Worm (Caenorhabditis elegans) whole organism, L2 larva: Measurements from ENCODE around the gene rfp-1.
A peak's percentile ranks its signal among the peaks of the same experiment; 100 is the strongest.

Source experiments
- C34F6.9 ChIP-seq: fragments of 150-350 bp; optimal IDR thresholded peaks from 2 replicates; lab custom pipeline; 2014; ENCODE audit warnings: missing biosample characterization, missing genetic modification characterization
- F13H6.1 ChIP-seq: sonication (generic microtip); optimal IDR thresholded peaks from 2 replicates; lab custom pipeline; 2016; ENCODE audit warnings: missing genetic modification characterization, missing compliant biosample characterization
- R02D3.7 ChIP-seq: fragments of 150-350 bp; optimal IDR thresholded peaks from 2 replicates; lab custom pipeline; 2014; ENCODE audit warnings: missing biosample characterization, missing genetic modification characterization
- ZK546.5 ChIP-seq: sonication (generic microtip); optimal IDR thresholded peaks from 2 replicates; lab custom pipeline; 2017; ENCODE audit warnings: missing biosample characterization, missing genetic modification characterization
- alr-1 ChIP-seq: fragments of 150-350 bp; optimal IDR thresholded peaks from 2 replicates; lab custom pipeline; 2014; ENCODE audit warnings: missing biosample characterization, missing genetic modification characterization
- ama-1 ChIP-seq: fragments of 150-350 bp; optimal IDR thresholded peaks from 2 replicates; lab custom pipeline; 2018; ENCODE audit warnings: inconsistent platforms
- blmp-1 ChIP-seq: sonication (generic microtip); optimal IDR thresholded peaks from 2 replicates; lab custom pipeline; 2017; ENCODE audit warnings: missing genetic modification characterization, mild to moderate bottlenecking, missing compliant biosample characterization, antibody characterized with exemption, moderate library complexity; ENCODE audit not compliant: insufficient read depth
- ceh-16 ChIP-seq: fragments of 150-350 bp; optimal IDR thresholded peaks from 2 replicates; lab custom pipeline; 2014; ENCODE audit warnings: missing biosample characterization, missing genetic modification characterization
- ceh-82 ChIP-seq: fragments of 150-350 bp; optimal IDR thresholded peaks from 2 replicates; lab custom pipeline; 2014; ENCODE audit warnings: missing biosample characterization, missing genetic modification characterization
- crh-2 ChIP-seq: sonication (generic microtip); optimal IDR thresholded peaks from 2 replicates; lab custom pipeline; 2017; ENCODE audit warnings: missing biosample characterization, missing genetic modification characterization
- dmd-4 ChIP-seq: sonication (generic microtip); optimal IDR thresholded peaks from 2 replicates; lab custom pipeline; 2017; ENCODE audit warnings: missing biosample characterization, missing genetic modification characterization
- egl-27 ChIP-seq: sonication (generic microtip); optimal IDR thresholded peaks from 3 replicates; lab custom pipeline; 2017; ENCODE audit warnings: missing biosample characterization, missing genetic modification reagents, missing genetic modification characterization
- elt-1 ChIP-seq: fragments of 150-350 bp; optimal IDR thresholded peaks from 2 replicates; lab custom pipeline; 2014; ENCODE audit warnings: missing biosample characterization, missing genetic modification characterization
- elt-3 ChIP-seq: sonication (generic microtip); optimal IDR thresholded peaks from 2 replicates; lab custom pipeline; 2017; ENCODE audit warnings: missing biosample characterization, missing genetic modification characterization
- gmeb-1 ChIP-seq: fragments of 150-350 bp; optimal IDR thresholded peaks from 2 replicates; lab custom pipeline; 2014; ENCODE audit warnings: missing biosample characterization, missing genetic modification characterization
- lin-11 ChIP-seq: fragments of 150-350 bp; sonication (generic microtip); optimal IDR thresholded peaks from 2 replicates; lab custom pipeline; 2014; ENCODE audit warnings: missing biosample characterization, missing genetic modification characterization, inconsistent platforms, mixed read lengths
- lin-13 ChIP-seq: fragments of 150-350 bp; optimal IDR thresholded peaks from 2 replicates; lab custom pipeline; 2014; ENCODE audit warnings: missing biosample characterization, missing genetic modification reagents, missing genetic modification characterization
- lin-39 ChIP-seq: fragments of 150-350 bp; optimal IDR thresholded peaks from 2 replicates; lab custom pipeline; 2014; ENCODE audit warnings: missing biosample characterization, missing genetic modification reagents, missing genetic modification characterization
- lsy-2 ChIP-seq, 2 experiments: fragments of 150-350 bp in 1 of 2; sonication (generic microtip) in 1 of 2; optimal IDR thresholded peaks; 2 replicates each; lab custom pipeline; 2014 to 2017; ENCODE audit warnings: missing biosample characterization in 2 of 2, missing genetic modification characterization in 2 of 2
- mab-5 ChIP-seq: fragments of 150-350 bp; optimal IDR thresholded peaks from 2 replicates; lab custom pipeline; 2014; ENCODE audit warnings: missing biosample characterization, missing genetic modification characterization
- mbf-1 ChIP-seq: sonication (generic microtip); optimal IDR thresholded peaks from 2 replicates; lab custom pipeline; 2017; ENCODE audit warnings: missing biosample characterization, missing genetic modification characterization
- nhr-10 ChIP-seq: sonication (generic microtip); optimal IDR thresholded peaks from 2 replicates; lab custom pipeline; 2017; ENCODE audit warnings: missing biosample characterization, missing genetic modification characterization
- nhr-11 ChIP-seq: fragments of 150-350 bp; optimal IDR thresholded peaks from 2 replicates; lab custom pipeline; 2014; ENCODE audit warnings: missing biosample characterization, missing genetic modification characterization
- nhr-12 ChIP-seq: fragments of 150-350 bp; optimal IDR thresholded peaks from 2 replicates; lab custom pipeline; 2014; ENCODE audit warnings: missing biosample characterization, missing genetic modification characterization
- nhr-21 ChIP-seq: fragments of 150-350 bp; optimal IDR thresholded peaks from 2 replicates; lab custom pipeline; 2014; ENCODE audit warnings: missing biosample characterization, missing genetic modification characterization
- nhr-23 ChIP-seq: fragments of 150-350 bp; optimal IDR thresholded peaks from 2 replicates; lab custom pipeline; 2014; ENCODE audit warnings: missing biosample characterization, missing genetic modification reagents, missing genetic modification characterization
- nhr-237 ChIP-seq: fragments of 150-350 bp; optimal IDR thresholded peaks from 2 replicates; lab custom pipeline; 2014; ENCODE audit warnings: missing biosample characterization, missing genetic modification characterization
- nhr-25 ChIP-seq: fragments of 150-350 bp; sonication (generic microtip); optimal IDR thresholded peaks from 3 replicates; lab custom pipeline; 2014; ENCODE audit warnings: missing biosample characterization, missing genetic modification characterization
- nhr-77 ChIP-seq: fragments of 150-350 bp; optimal IDR thresholded peaks from 2 replicates; lab custom pipeline; 2014; ENCODE audit warnings: missing biosample characterization, missing genetic modification characterization
- peb-1 ChIP-seq: fragments of 150-350 bp; optimal IDR thresholded peaks from 2 replicates; lab custom pipeline; 2014; ENCODE audit warnings: missing biosample characterization, missing genetic modification characterization
- sem-4 ChIP-seq: fragments of 150-350 bp; optimal IDR thresholded peaks from 2 replicates; lab custom pipeline; 2014; ENCODE audit warnings: missing biosample characterization, missing genetic modification reagents, missing genetic modification characterization
- skn-1 ChIP-seq: sonication (generic microtip); optimal IDR thresholded peaks from 2 replicates; lab custom pipeline; 2017; ENCODE audit warnings: missing biosample characterization, missing genetic modification characterization
- sma-3 ChIP-seq: sonication (generic microtip); optimal IDR thresholded peaks from 2 replicates; lab custom pipeline; 2016; ENCODE audit warnings: missing genetic modification reagents, missing genetic modification characterization, missing compliant biosample characterization
- sma-9 ChIP-seq, 2 experiments: fragments of 150-350 bp in 1 of 2; sonication (generic microtip) in 1 of 2; optimal IDR thresholded peaks; 2 replicates each; lab custom pipeline; 2014 to 2016; ENCODE audit warnings: missing genetic modification characterization in 2 of 2, mild to moderate bottlenecking in 1 of 2, missing biosample characterization in 1 of 2, missing compliant biosample characterization in 1 of 2, missing genetic modification reagents in 1 of 2, moderate library complexity in 1 of 2
- snpc-4 ChIP-seq: fragments of 150-350 bp; optimal IDR thresholded peaks from 2 replicates; lab custom pipeline; 2014; ENCODE audit warnings: missing biosample characterization, missing genetic modification characterization
- unc-39 ChIP-seq: fragments of 150-350 bp; optimal IDR thresholded peaks from 2 replicates; lab custom pipeline; 2014; ENCODE audit warnings: missing biosample characterization, missing genetic modification characterization
- unc-55 ChIP-seq: fragments of 150-350 bp; sonication (generic microtip); optimal IDR thresholded peaks from 3 replicates; lab custom pipeline; 2014; ENCODE audit warnings: missing biosample characterization, missing genetic modification reagents, missing genetic modification characterization
- ztf-11 ChIP-seq: sonication (generic microtip); optimal IDR thresholded peaks from 2 replicates; lab custom pipeline; 2017; ENCODE audit warnings: missing biosample characterization, missing genetic modification characterization
- ztf-4 ChIP-seq: fragments of 150-350 bp; optimal IDR thresholded peaks from 2 replicates; lab custom pipeline; 2014; ENCODE audit warnings: missing biosample characterization, missing genetic modification characterization

Gene rfp-1

DNA sequence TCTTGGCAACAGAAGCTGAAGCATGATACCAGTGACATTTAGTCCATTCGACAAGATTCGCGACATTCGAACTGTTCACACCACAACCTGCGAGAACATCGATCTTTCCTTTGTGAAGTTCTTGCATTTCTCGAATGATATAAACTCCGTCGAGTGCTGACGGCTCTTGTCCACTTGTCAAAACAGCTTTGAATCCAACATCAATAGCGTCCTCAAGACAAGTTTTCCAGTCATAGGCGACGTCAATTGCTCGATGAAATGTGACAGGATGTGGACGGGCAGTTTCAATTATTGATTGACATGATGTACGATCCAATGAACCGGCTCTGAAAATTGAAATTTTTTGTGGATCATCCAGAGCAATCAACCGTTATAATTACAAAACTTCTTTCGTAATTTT lies 44.2 kb downstream of the rfp-1 start:
- TF ChIP-seq R02D3.7 (tag; lab: Kevin White, UChicago) (no peak), dmd-4 (tag; lab: Kevin White, UChicago) (no peak), nhr-23 (tag; lab: Kevin White, UChicago) (no peak), crh-2 (tag; lab: Kevin White, UChicago) (no peak), C34F6.9 (tag; lab: Kevin White, UChicago) (no peak), snpc-4 (tag; lab: Kevin White, UChicago) (no peak), elt-1 (tag; lab: Kevin White, UChicago) (no peak), lin-11 (tag; lab: Kevin White, UChicago) (no peak)

DNA sequence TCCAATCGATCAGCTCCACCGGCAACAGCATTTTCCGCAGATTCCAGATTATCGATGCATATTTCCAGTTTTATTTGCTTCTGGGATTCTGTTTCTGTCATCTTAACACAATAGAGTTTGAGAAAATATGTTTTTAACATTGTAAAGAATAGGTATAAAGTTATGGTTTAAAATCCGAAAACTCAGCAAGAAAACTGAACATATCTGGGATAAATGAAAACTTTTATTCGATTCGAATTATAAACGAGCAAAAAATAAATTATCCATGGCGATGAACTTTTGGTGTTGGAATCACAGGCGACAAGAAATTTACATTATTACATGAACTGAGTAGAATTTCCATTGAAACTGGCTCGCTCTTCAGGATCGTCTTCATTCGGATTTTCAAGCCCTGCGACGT lies 45.1 kb downstream of the rfp-1 start, which contains the start of gene cutc-1:
cutc-1 (minus strand) TSS at position 101 of the 400 bp plus-strand sequence.
- no peak for TF ChIP-seq sem-4
- no peak for TF ChIP-seq skn-1
- TF ChIP-seq ztf-11: no peak
- no peak for TF ChIP-seq ZK546.5 (tag; lab: Kevin White, UChicago)
- TF ChIP-seq elt-3: no peak
- TF ChIP-seq nhr-10 (tag; lab: Kevin White, UChicago): no peak
- TF ChIP-seq blmp-1 (tag; lab: Kevin White, UChicago): no peak
- TF ChIP-seq lsy-2 (tag; optimal IDR thresholded peaks at IDR 0.05; lab: Kevin White, UChicago): no peak
- TF ChIP-seq nhr-23 (tag; lab: Kevin White, UChicago): no peak
- no peak for TF ChIP-seq ceh-16 (tag; lab: Kevin White, UChicago)
- no peak for TF ChIP-seq lin-11 (tag; lab: Kevin White, UChicago)
- no peak for TF ChIP-seq elt-1 (tag; lab: Kevin White, UChicago)
- no peak for TF ChIP-seq alr-1
- no peak for TF ChIP-seq lin-13
- no peak for TF ChIP-seq ceh-82 (tag; lab: Kevin White, UChicago)
- no peak for TF ChIP-seq snpc-4 (tag; lab: Kevin White, UChicago)
- no peak for TF ChIP-seq R02D3.7 (tag; lab: Kevin White, UChicago)
- no peak for TF ChIP-seq nhr-21 (tag; lab: Kevin White, UChicago)
- no peak for TF ChIP-seq ztf-4

DNA sequence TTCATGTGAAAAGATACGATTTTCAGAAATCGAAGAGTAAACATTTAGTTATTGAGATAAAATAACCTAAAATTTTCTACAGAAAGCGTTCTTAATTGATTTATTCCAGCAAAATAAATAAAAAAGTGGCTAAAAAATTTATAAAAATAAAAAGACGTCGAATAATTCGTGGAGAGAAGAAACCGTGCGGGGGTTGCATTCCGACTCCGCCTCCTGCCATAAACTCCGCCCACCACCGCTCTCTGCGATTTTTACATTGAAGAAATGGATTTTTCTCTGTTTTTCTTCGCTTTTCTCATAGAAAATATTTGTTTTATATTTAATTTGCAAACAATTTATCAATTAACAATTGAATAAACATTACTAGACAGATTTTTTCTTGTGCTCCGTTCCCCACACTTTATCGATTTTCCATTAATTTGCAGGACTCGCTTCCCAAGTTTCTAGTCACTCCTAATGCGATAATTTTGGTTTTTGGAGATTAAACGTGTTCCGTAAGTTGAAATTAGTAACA lies 47.1 kb downstream of the rfp-1 start, which contains the start of the genes ubxn-4 and cyy-1:
ubxn-4 (minus strand) TSS at position 114 of the 514 bp plus-strand sequence.
cyy-1 (plus strand) TSS at position 426 of the 514 bp plus-strand sequence.
- TF ChIP-seq lsy-2 (tag; optimal IDR thresholded peaks at IDR 0.05; lab: Kevin White, UChicago) (peak in 1 of 2 experiments; percentile 11), unc-55 (GFP tag; lab: Kevin White, UChicago) (peak; percentile 38), nhr-10 (tag; lab: Kevin White, UChicago) (no peak)

DNA sequence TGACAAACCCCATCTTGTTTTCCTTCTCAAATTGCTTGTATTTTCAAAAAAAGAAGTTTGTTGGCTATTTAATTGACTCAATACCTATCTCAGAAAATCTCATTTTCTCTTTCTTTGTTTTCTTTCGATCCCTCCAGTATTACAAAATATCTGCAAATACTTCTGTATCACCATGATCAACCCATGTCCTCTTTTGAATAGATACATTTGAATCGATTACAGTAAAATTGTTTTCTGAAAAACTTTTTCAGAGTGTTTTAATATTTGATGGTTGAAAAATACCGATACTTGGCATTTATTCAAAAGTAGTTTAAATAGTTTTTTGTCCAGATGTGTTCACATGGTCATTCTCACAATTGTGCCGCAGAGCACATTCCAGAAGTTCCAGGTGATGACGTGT lies 50.7 kb downstream of the rfp-1 start, which contains the start of gene ZK353.9:
ZK353.9 (plus strand) TSS at position 331 of the 400 bp plus-strand sequence.
- TF ChIP-seq lin-11 (tag; lab: Kevin White, UChicago) (no peak), unc-55 (GFP tag; lab: Kevin White, UChicago) (no peak), peb-1 (tag; lab: Kevin White, UChicago) (no peak), elt-3 (no peak), ztf-11 (no peak), nhr-25 (no peak)

DNA sequence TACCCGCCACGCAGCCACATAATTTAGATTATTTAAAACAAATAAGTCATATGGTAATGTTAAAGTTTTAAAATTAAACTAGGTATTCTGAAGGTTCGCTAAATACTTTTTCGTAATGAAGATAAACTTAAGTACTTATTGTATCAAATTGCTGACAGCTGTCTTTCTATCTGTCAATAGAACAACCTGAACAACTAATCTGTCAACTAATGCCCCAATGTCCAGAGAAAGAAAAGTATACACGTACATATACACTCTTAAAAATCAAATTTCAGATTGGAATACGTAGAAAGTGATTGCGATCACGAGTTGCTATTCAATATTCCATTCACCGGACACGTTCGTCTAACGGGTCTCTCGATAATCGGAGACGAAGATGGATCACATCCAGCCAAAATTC lies 52.3 kb downstream of the rfp-1 start:
- TF ChIP-seq snpc-4 (tag; lab: Kevin White, UChicago) (no peak), nhr-11 (tag; lab: Kevin White, UChicago) (no peak)

DNA sequence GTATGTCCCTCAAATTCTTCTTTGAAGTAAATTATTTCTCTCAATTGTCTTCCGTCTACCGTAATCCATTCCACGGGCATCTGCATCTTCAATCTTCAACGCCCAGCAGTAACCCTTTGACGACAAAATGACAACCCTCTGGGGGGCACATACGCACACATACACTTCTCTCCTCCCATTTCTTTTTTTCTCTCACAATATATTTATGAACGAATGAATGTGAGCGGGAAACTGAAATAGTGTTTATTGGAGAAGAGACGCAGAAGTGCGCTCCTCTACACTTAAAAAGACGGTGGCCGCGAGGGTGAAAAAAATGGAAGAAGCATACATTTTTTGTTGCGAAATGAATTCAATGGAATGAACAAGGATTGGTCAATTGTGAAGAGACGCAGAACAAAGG lies 53.6 kb downstream of the rfp-1 start:
- TF ChIP-seq nhr-77 (no peak), nhr-237 (tag; lab: Kevin White, UChicago) (no peak), C34F6.9 (tag; lab: Kevin White, UChicago) (peak; percentile 93), ZK546.5 (tag; lab: Kevin White, UChicago) (no peak), ztf-4 (no peak), unc-39 (tag; lab: Kevin White, UChicago) (no peak), unc-55 (GFP tag; lab: Kevin White, UChicago) (peak; percentile 91), sma-3 (GFP tag; lab: Kevin White, UChicago) (peak; percentile 36), ceh-16 (tag; lab: Kevin White, UChicago) (no peak), elt-3 (no peak), nhr-10 (tag; lab: Kevin White, UChicago) (no peak), lin-13 (peak; percentile 58), sem-4 (peak; percentile 66), sma-9 (GFP tag; optimal IDR thresholded peaks at IDR 0.05; lab: Kevin White, UChicago) (peak; percentile 44), sma-9 (tag; optimal IDR thresholded peaks at IDR 0.05; lab: Kevin White, UChicago) (no peak), lin-11 (tag; lab: Kevin White, UChicago) (peak; percentile 20), snpc-4 (tag; lab: Kevin White, UChicago) (peak; percentile 33), F13H6.1 (tag; lab: Kevin White, UChicago) (peak; percentile 77), ama-1 (lab: Kevin White, UChicago) (peak; percentile 38), gmeb-1 (peak; percentile 47), lin-39 (tag; lab: Kevin White, UChicago) (no peak), egl-27 (tag; lab: Kevin White, UChicago) (peak; percentile 28), nhr-12 (tag; lab: Kevin White, UChicago) (no peak), mab-5 (tag; lab: Kevin White, UChicago) (peak; percentile 57), nhr-25 (peak; percentile 88), nhr-23 (tag; lab: Kevin White, UChicago) (no peak), crh-2 (tag; lab: Kevin White, UChicago) (peak; percentile 91), peb-1 (tag; lab: Kevin White, UChicago) (no peak), lsy-2 (tag; optimal IDR thresholded peaks at IDR 0.05; lab: Kevin White, UChicago) (peak; percentile 72 to 94), mbf-1 (tag; lab: Kevin White, UChicago) (no peak)
